Fruit fly (Drosophila melanogaster): Measurements from ENCODE around the gene crim.
A peak's percentile ranks its signal among the peaks of the same experiment; 100 is the strongest.

crim gene

dm6 chr3L:11696294-11697116 lies 14.7 kb downstream of the crim start, which contains the start of gene Dph1 (continued):
- peak; percentile 62 for TF ChIP-seq fd3F (GFP tag; optimal IDR thresholded peaks at IDR 0.05)
- peak; percentile 82 for TF ChIP-seq tap (tag; optimal IDR thresholded peaks at IDR 0.05)
- TF ChIP-seq CG2199 (GFP tag; IDR thresholded peaks at IDR 0.05), result peak; percentile 76; the same call in 2 of the 3 replicates
- TF ChIP-seq D19B (GFP tag; optimal IDR thresholded peaks at IDR 0.05), result peak; percentile 65
- TF ChIP-seq CG34376 (GFP tag; optimal IDR thresholded peaks at IDR 0.05), result peak; percentile 77
- TF ChIP-seq CG14965 (GFP tag; optimal IDR thresholded peaks at IDR 0.05; ENCODE audit: borderline replicate concordance), result peak; percentile 47
- peak; percentile 42; the same call in 1 of the 2 replicates for TF ChIP-seq Scr (GFP tag; IDR thresholded peaks at IDR 0.05; ENCODE audit: partially characterized antibody)
- peak; percentile 82 for TF ChIP-seq slp2 (GFP tag; optimal IDR thresholded peaks at IDR 0.05)
- peak; percentile 91 for TF ChIP-seq CG12071 (GFP tag; optimal IDR thresholded peaks at IDR 0.05)
- peak; percentile 75 for TF ChIP-seq CG5953 (GFP tag; IDR thresholded peaks at IDR 0.05)
- no peak for TF ChIP-seq Trl (optimal IDR thresholded peaks at IDR 0.05)
- peak; percentile 78 for TF ChIP-seq Trl (GFP tag; optimal IDR thresholded peaks at IDR 0.05)
- no peak for TF ChIP-seq nerfin-2 (GFP tag; IDR thresholded peaks at IDR 0.05; ENCODE audit: partially characterized antibody)
- no peak for TF ChIP-seq z (GFP tag; IDR thresholded peaks at IDR 0.05)
- peak; percentile 68 for TF ChIP-seq CG8765 (GFP tag; IDR thresholded peaks at IDR 0.05)
- peak; percentile 68 for TF ChIP-seq CG16779 (GFP tag; IDR thresholded peaks at IDR 0.05)
- TF ChIP-seq CG15479 (GFP tag; optimal IDR thresholded peaks at IDR 0.05), result peak; percentile 68
- TF ChIP-seq CG8388 (GFP tag; optimal IDR thresholded peaks at IDR 0.05), result peak; percentile 73
- TF ChIP-seq lab (GFP tag; optimal IDR thresholded peaks at IDR 0.05), result peak; percentile 88
- TF ChIP-seq gsb-n (tag; optimal IDR thresholded peaks at IDR 0.05), result peak; percentile 71
- peak; percentile 72 for TF ChIP-seq HHEX (GFP tag; optimal IDR thresholded peaks at IDR 0.05)
- TF ChIP-seq CG10654 (GFP tag; optimal IDR thresholded peaks at IDR 0.05), result peak; percentile 77
- TF ChIP-seq Lpt (GFP tag; optimal IDR thresholded peaks at IDR 0.05), result no peak
- peak; percentile 72 for TF ChIP-seq CG11398 (GFP tag; optimal IDR thresholded peaks at IDR 0.05)
- TF ChIP-seq pan (optimal IDR thresholded peaks at IDR 0.05), result no peak
- peak in 1 of 2 experiments; percentile 90 for TF ChIP-seq pan (GFP tag; optimal IDR thresholded peaks at IDR 0.05 in 1 of 2, IDR thresholded peaks at IDR 0.05 in 1 of 2)
- peak; percentile 84 for TF ChIP-seq Hmr (GFP tag; optimal IDR thresholded peaks at IDR 0.05)
- TF ChIP-seq en (GFP tag; optimal IDR thresholded peaks at IDR 0.05), result peak; percentile 40
- no peak for TF ChIP-seq crol (GFP tag; IDR thresholded peaks at IDR 0.05)
- peak; percentile 82 for TF ChIP-seq Chrac-16 (GFP tag; optimal IDR thresholded peaks at IDR 0.05)
- peak; percentile 49; the same call in 1 of the 2 replicates for TF ChIP-seq Oaz (GFP tag; IDR thresholded peaks at IDR 0.05)
- TF ChIP-seq CG12659 (GFP tag; optimal IDR thresholded peaks at IDR 0.05), result peak; percentile 89
- no peak; the same call in 1 of the 3 replicates for TF ChIP-seq sr (GFP tag; IDR thresholded peaks at IDR 0.05)
- TF ChIP-seq ash1 (GFP tag; optimal IDR thresholded peaks at IDR 0.05), result peak; percentile 2
- peak; percentile 77; the same call in 1 of the 2 replicates for TF ChIP-seq ranshi (GFP tag; IDR thresholded peaks at IDR 0.05)
- TF ChIP-seq fru (optimal IDR thresholded peaks at IDR 0.05), result no peak
- peak; percentile 86 for TF ChIP-seq CG31441 (GFP tag; IDR thresholded peaks at IDR 0.05)
- TF ChIP-seq ATbp (GFP tag; optimal IDR thresholded peaks at IDR 0.05), result peak; percentile 88
- TF ChIP-seq wor (GFP tag; IDR thresholded peaks at IDR 0.05), result no peak; the same call in 1 of the 2 replicates
- TF ChIP-seq CG11247 (GFP tag; IDR thresholded peaks at IDR 0.05), result peak; percentile 69
- TF ChIP-seq CG2712 (tag; optimal IDR thresholded peaks at IDR 0.05), result peak; percentile 89
- TF ChIP-seq Side (GFP tag; optimal IDR thresholded peaks at IDR 0.05), result peak; percentile 87
- TF ChIP-seq hth (optimal IDR thresholded peaks at IDR 0.05), result no peak
- TF ChIP-seq chn (GFP tag; optimal IDR thresholded peaks at IDR 0.05), result peak; percentile 81
- TF ChIP-seq CG30020 (tag; optimal IDR thresholded peaks at IDR 0.05), result peak; percentile 22
- TF ChIP-seq ap (GFP tag; IDR thresholded peaks at IDR 0.05), result peak; percentile 83
- TF ChIP-seq Dad (GFP tag; optimal IDR thresholded peaks at IDR 0.05), result peak; percentile 66
- peak; percentile 86 for TF ChIP-seq CG32767 (GFP tag; IDR thresholded peaks at IDR 0.05)
- TF ChIP-seq CG17568 (GFP tag; optimal IDR thresholded peaks at IDR 0.05), result peak; percentile 68
- peak; percentile 90 for TF ChIP-seq phol (tag; optimal IDR thresholded peaks at IDR 0.05)

All from whole organism, embryonic.